Worm (Caenorhabditis elegans): ENCODE data around the gene M01H9.2.

- TF ChIP-seq nhr-237 (tag; optimal IDR thresholded peaks at IDR 0.05) (no peak), tbx-8 (GFP tag; optimal IDR thresholded peaks at IDR 0.05) (no peak), unc-39 (tag; optimal IDR thresholded peaks at IDR 0.05) (no peak), nhr-28 (tag; optimal IDR thresholded peaks at IDR 0.05) (no peak)
Observed at ce11 chrIV:4473767-4474166, 10.7 kb upstream of the M01H9.2 start.
